Worm (Caenorhabditis elegans) whole organism, mixed stage, embryonic: ENCODE results near the gene sftb-1.

Experiments used
- M03D4.4 ChIP-seq: sonication (generic microtip); optimal IDR thresholded peaks from 2 replicates; lab custom pipeline; 2017; ENCODE audit warnings: mild to moderate bottlenecking, missing genetic modification characterization, missing compliant biosample characterization
- bed-3 ChIP-seq: fragments of 200-800 bp; sonication (Bioruptor generic); optimal IDR thresholded peaks from 3 replicates; lab custom pipeline; 2018; ENCODE audit warnings: mild to moderate bottlenecking, missing genetic modification characterization, moderate library complexity, missing compliant biosample characterization
- blmp-1 ChIP-seq: fragments of 150-350 bp; optimal IDR thresholded peaks from 2 replicates; lab custom pipeline; 2014; ENCODE audit warnings: missing biosample characterization, missing genetic modification characterization
- ceh-39 ChIP-seq: fragments of 150-350 bp; optimal IDR thresholded peaks from 2 replicates; lab custom pipeline; 2014; ENCODE audit warnings: missing biosample characterization, missing genetic modification characterization
- ceh-43 ChIP-seq: fragments of 200-800 bp; sonication (Bioruptor generic); optimal IDR thresholded peaks from 2 replicates; lab custom pipeline; 2018; ENCODE audit warnings: mild to moderate bottlenecking, missing genetic modification characterization, moderate library complexity, missing compliant biosample characterization
- ceh-83 ChIP-seq: fragments of 200-800 bp; sonication (Bioruptor generic); optimal IDR thresholded peaks from 2 replicates; lab custom pipeline; 2018; ENCODE audit warnings: mild to moderate bottlenecking, missing genetic modification characterization, missing compliant biosample characterization
- ces-1 ChIP-seq: fragments of 150-350 bp; optimal IDR thresholded peaks from 2 replicates; lab custom pipeline; 2014; ENCODE audit warnings: missing biosample characterization, missing genetic modification reagents, missing genetic modification characterization
- cnd-1 ChIP-seq: fragments of 200-800 bp; sonication (Bioruptor generic); optimal IDR thresholded peaks from 2 replicates; lab custom pipeline; 2018; ENCODE audit warnings: mild to moderate bottlenecking, missing genetic modification characterization, missing compliant biosample characterization
- drap-1 ChIP-seq: fragments of 200-800 bp; sonication (Bioruptor generic); optimal IDR thresholded peaks from 3 replicates; lab custom pipeline; 2018; ENCODE audit warnings: mild to moderate bottlenecking, missing genetic modification characterization, missing compliant biosample characterization
- elt-1 ChIP-seq: sonication (generic microtip); optimal IDR thresholded peaks from 2 replicates; lab custom pipeline; 2017; ENCODE audit warnings: missing genetic modification characterization, mild to moderate bottlenecking, missing compliant biosample characterization, antibody characterized with exemption, moderate library complexity, borderline replicate concordance; ENCODE audit not compliant: insufficient read depth
- elt-3 ChIP-seq: fragments of 150-350 bp; optimal IDR thresholded peaks from 2 replicates; lab custom pipeline; 2014; ENCODE audit warnings: missing biosample characterization, missing genetic modification characterization
- flh-1 ChIP-seq: fragments of 200-800 bp; sonication (Bioruptor generic); optimal IDR thresholded peaks from 2 replicates; lab custom pipeline; 2018; ENCODE audit warnings: mild to moderate bottlenecking, missing genetic modification characterization, moderate library complexity, missing compliant biosample characterization
- ham-2 ChIP-seq: fragments of 200-800 bp; sonication (Bioruptor generic); optimal IDR thresholded peaks from 2 replicates; lab custom pipeline; 2018; ENCODE audit warnings: mild to moderate bottlenecking, missing genetic modification characterization, missing compliant biosample characterization
- lin-13 ChIP-seq: fragments of 150-350 bp; optimal IDR thresholded peaks from 2 replicates; lab custom pipeline; 2014; ENCODE audit warnings: missing biosample characterization, missing genetic modification characterization
- lin-32 ChIP-seq: fragments of 200-800 bp; sonication (Bioruptor generic); optimal IDR thresholded peaks from 2 replicates; lab custom pipeline; 2018; ENCODE audit warnings: mild to moderate bottlenecking, missing genetic modification characterization, missing compliant biosample characterization
- mab-5 ChIP-seq: fragments of 150-350 bp; optimal IDR thresholded peaks from 2 replicates; lab custom pipeline; 2014; ENCODE audit warnings: missing biosample characterization, missing genetic modification characterization
- mep-1 ChIP-seq: fragments of 150-350 bp; optimal IDR thresholded peaks from 2 replicates; lab custom pipeline; 2017; ENCODE audit warnings: missing biosample characterization, missing genetic modification reagents, missing genetic modification characterization, inconsistent platforms
- mls-2 ChIP-seq: sonication (generic microtip); optimal IDR thresholded peaks from 2 replicates; lab custom pipeline; 2016; ENCODE audit warnings: mild to moderate bottlenecking, missing genetic modification characterization, moderate library complexity, missing compliant biosample characterization
- nhr-12 ChIP-seq: fragments of 150-350 bp; optimal IDR thresholded peaks from 2 replicates; lab custom pipeline; 2014; ENCODE audit warnings: missing biosample characterization, missing genetic modification characterization
- nhr-2 ChIP-seq: fragments of 150-350 bp; optimal IDR thresholded peaks from 2 replicates; lab custom pipeline; 2014; ENCODE audit warnings: missing biosample characterization, missing genetic modification characterization
- nhr-237 ChIP-seq: fragments of 150-350 bp; optimal IDR thresholded peaks from 2 replicates; lab custom pipeline; 2014; ENCODE audit warnings: missing biosample characterization, missing genetic modification characterization
- nhr-28 ChIP-seq: fragments of 150-350 bp; optimal IDR thresholded peaks from 2 replicates; lab custom pipeline; 2014; ENCODE audit warnings: missing biosample characterization, missing genetic modification characterization
- pha-4 ChIP-seq: fragments of 150-350 bp; optimal IDR thresholded peaks from 2 replicates; lab custom pipeline; 2018; ENCODE audit warnings: missing biosample characterization, missing genetic modification reagents, missing genetic modification characterization
- sem-2 ChIP-seq: fragments of 200-800 bp; sonication (Bioruptor generic); optimal IDR thresholded peaks from 2 replicates; lab custom pipeline; 2018; ENCODE audit warnings: mild to moderate bottlenecking, missing genetic modification characterization, missing compliant biosample characterization
- snpc-4 ChIP-seq: fragments of 150-350 bp; optimal IDR thresholded peaks from 2 replicates; lab custom pipeline; 2014; ENCODE audit warnings: missing biosample characterization, missing genetic modification characterization
- sptf-1 ChIP-seq: sonication (generic microtip); optimal IDR thresholded peaks from 2 replicates; lab custom pipeline; 2017; ENCODE audit warnings: mild to moderate bottlenecking, missing genetic modification characterization, moderate library complexity, missing compliant biosample characterization
- tbx-8 ChIP-seq: fragments of 200-800 bp; sonication (Bioruptor generic); optimal IDR thresholded peaks from 2 replicates; lab custom pipeline; 2018; ENCODE audit warnings: mild to moderate bottlenecking, missing genetic modification characterization, moderate library complexity, missing compliant biosample characterization
- unc-120 ChIP-seq: sonication (generic microtip); optimal IDR thresholded peaks from 2 replicates; lab custom pipeline; 2017; ENCODE audit warnings: missing genetic modification characterization, missing compliant biosample characterization; ENCODE audit not compliant: poor library complexity, severe bottlenecking
- unc-39 ChIP-seq: fragments of 150-350 bp; optimal IDR thresholded peaks from 2 replicates; lab custom pipeline; 2014; ENCODE audit warnings: missing biosample characterization, missing genetic modification characterization
- unc-62 ChIP-seq: fragments of 150-350 bp; optimal IDR thresholded peaks from 2 replicates; lab custom pipeline; 2014; ENCODE audit warnings: missing biosample characterization, missing genetic modification reagents, missing genetic modification characterization
- zip-8 ChIP-seq: fragments of 150-350 bp; optimal IDR thresholded peaks from 2 replicates; lab custom pipeline; 2014; ENCODE audit warnings: missing biosample characterization, missing genetic modification characterization

The sftb-1 gene

ce11 chrIII:4237660-4238059 lies 31.4 kb downstream of the sftb-1 start (continued):
- peak; percentile 96 for TF ChIP-seq unc-120
- peak; percentile 57 for TF ChIP-seq elt-1
- no peak for TF ChIP-seq bed-3

- peak; percentile 32 for TF ChIP-seq lin-13 (tag; lab: Kevin White, UChicago)
- peak; percentile 2 for TF ChIP-seq unc-62 (GFP tag; lab: Kevin White, UChicago)
- no peak for TF ChIP-seq unc-120
- no peak for TF ChIP-seq ceh-83
- TF ChIP-seq pha-4 (tag; lab: Kevin White, UChicago), result no peak
- TF ChIP-seq nhr-12, result no peak
- TF ChIP-seq nhr-237 (tag; lab: Kevin White, UChicago), result no peak
- TF ChIP-seq flh-1 (GFP tag; lab: Kevin White, UChicago), result no peak
- TF ChIP-seq nhr-28 (tag; lab: Kevin White, UChicago), result no peak
- no peak for TF ChIP-seq ceh-43
- TF ChIP-seq snpc-4, result no peak
- TF ChIP-seq drap-1 (GFP tag; lab: Kevin White, UChicago), result no peak
- no peak for TF ChIP-seq unc-39 (tag; lab: Kevin White, UChicago)
- no peak for TF ChIP-seq ces-1 (GFP tag; lab: Kevin White, UChicago)
- TF ChIP-seq M03D4.4 (tag; lab: Kevin White, UChicago), result no peak
- TF ChIP-seq zip-8 (tag; lab: Kevin White, UChicago), result no peak
- no peak for TF ChIP-seq bed-3
- no peak for TF ChIP-seq ceh-39 (tag; lab: Kevin White, UChicago)
- TF ChIP-seq elt-3 (tag; lab: Kevin White, UChicago), result no peak
- TF ChIP-seq mls-2 (tag; lab: Kevin White, UChicago), result no peak
- peak; percentile 38 for TF ChIP-seq elt-1
- peak; percentile 22 for TF ChIP-seq mep-1
- TF ChIP-seq mab-5 (tag; lab: Kevin White, UChicago), result no peak
- no peak for TF ChIP-seq blmp-1 (tag; lab: Kevin White, UChicago)
- TF ChIP-seq cnd-1 (tag; lab: Kevin White, UChicago), result no peak
- no peak for TF ChIP-seq lin-32 (GFP tag; lab: Kevin White, UChicago)
Observed at ce11 chrIII:4236178-4236577, 32.9 kb downstream of the sftb-1 start.

- TF ChIP-seq tbx-8 (GFP tag; lab: Kevin White, UChicago), result no peak
- no peak for TF ChIP-seq M03D4.4 (tag; lab: Kevin White, UChicago)
- no peak for TF ChIP-seq unc-39 (tag; lab: Kevin White, UChicago)
- TF ChIP-seq elt-3 (tag; lab: Kevin White, UChicago), result no peak
- no peak for TF ChIP-seq sptf-1
- TF ChIP-seq mep-1, result no peak
- TF ChIP-seq nhr-2 (tag; lab: Kevin White, UChicago), result no peak
- no peak for TF ChIP-seq unc-120
- no peak for TF ChIP-seq pha-4 (tag; lab: Kevin White, UChicago)
- TF ChIP-seq mab-5 (tag; lab: Kevin White, UChicago), result no peak
- no peak for TF ChIP-seq ceh-43
- no peak for TF ChIP-seq ceh-39 (tag; lab: Kevin White, UChicago)
- no peak for TF ChIP-seq unc-62 (GFP tag; lab: Kevin White, UChicago)
- no peak for TF ChIP-seq cnd-1 (tag; lab: Kevin White, UChicago)
- TF ChIP-seq ceh-83, result no peak
- TF ChIP-seq flh-1 (GFP tag; lab: Kevin White, UChicago), result no peak
Observed at ce11 chrIII:4234642-4235295, 34.3 kb downstream of the sftb-1 start.

DNA sequence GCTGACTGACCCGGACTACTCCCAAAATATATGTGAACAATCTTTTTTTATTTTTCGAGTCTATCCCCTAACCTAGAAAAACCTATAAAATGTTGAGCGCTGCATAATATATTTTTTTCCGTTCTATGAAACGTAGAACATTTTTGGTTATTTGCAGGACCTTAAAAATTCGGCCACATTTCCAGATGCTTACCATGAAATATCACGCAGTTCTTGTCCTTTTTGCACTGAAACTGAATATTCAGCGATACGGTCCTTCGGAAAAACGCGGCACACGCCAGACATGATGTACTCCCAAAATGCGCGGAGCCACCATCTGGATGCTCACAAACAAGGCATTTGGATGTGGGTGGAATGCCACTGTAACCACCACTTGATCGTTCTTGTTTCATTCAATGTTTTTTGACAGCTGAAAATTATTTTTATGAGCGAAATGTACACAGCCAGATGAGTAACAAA lies 36.2 kb downstream of the sftb-1 start, which contains the start of gene nhr-20:
nhr-20 (minus strand) TSS at position 409 of the 459 bp plus-strand sequence.
- TF ChIP-seq drap-1 (GFP tag; lab: Kevin White, UChicago) (no peak), zip-8 (tag; lab: Kevin White, UChicago) (no peak), ceh-39 (tag; lab: Kevin White, UChicago) (no peak), elt-3 (tag; lab: Kevin White, UChicago) (no peak), tbx-8 (GFP tag; lab: Kevin White, UChicago) (no peak), sem-2 (GFP tag; lab: Kevin White, UChicago) (no peak), unc-120 (no peak), sptf-1 (no peak), lin-32 (GFP tag; lab: Kevin White, UChicago) (no peak), nhr-237 (tag; lab: Kevin White, UChicago) (no peak), ceh-83 (no peak), nhr-2 (tag; lab: Kevin White, UChicago) (no peak), unc-39 (tag; lab: Kevin White, UChicago) (no peak), pha-4 (tag; lab: Kevin White, UChicago) (no peak), mab-5 (tag; lab: Kevin White, UChicago) (no peak), nhr-28 (tag; lab: Kevin White, UChicago) (no peak), ham-2 (no peak)
